Fruit fly (Drosophila melanogaster): ENCODE measurements around the gene CG32640.

CG32640 gene

dm6 chrX:13128750-13129152 is 49.1 kb upstream of the CG32640 start, which contains the start of the genes CG32638, CG15717 and MFS10 (continued):
- TF ChIP-seq CG7271 (tag; optimal IDR thresholded peaks at IDR 0.05) (peak; percentile 41), CG42726 (GFP tag; IDR thresholded peaks at IDR 0.05; ENCODE audit: partially characterized antibody) (peak; percentile 9; the same call in 1 of the 2 replicates), CG3065 (GFP tag; optimal IDR thresholded peaks at IDR 0.05) (no peak), Mrtf (GFP tag; IDR thresholded peaks at IDR 0.05) (no peak), CG31388 (GFP tag; optimal IDR thresholded peaks at IDR 0.05) (no peak), stc (GFP tag; IDR thresholded peaks at IDR 0.05) (no peak), sima (GFP tag; optimal IDR thresholded peaks at IDR 0.05) (no peak), Mes4 (GFP tag; optimal IDR thresholded peaks at IDR 0.05) (peak; percentile 8), CG9797 (GFP tag; optimal IDR thresholded peaks at IDR 0.05) (peak; percentile 98), p53 (GFP tag; optimal IDR thresholded peaks at IDR 0.05) (no peak), CG12659 (GFP tag; optimal IDR thresholded peaks at IDR 0.05) (peak; percentile 86), mam (GFP tag; optimal IDR thresholded peaks at IDR 0.05) (no peak), CG12236 (GFP tag; optimal IDR thresholded peaks at IDR 0.05) (no peak), CG33213 (GFP tag; optimal IDR thresholded peaks at IDR 0.05) (peak; percentile 60), zen2 (GFP tag; IDR thresholded peaks at IDR 0.05; ENCODE audit: partially characterized antibody) (no peak), NFAT (GFP tag; IDR thresholded peaks at IDR 0.05) (no peak), HmgD (GFP tag; optimal IDR thresholded peaks at IDR 0.05) (peak; percentile 9), CG7556 (GFP tag; optimal IDR thresholded peaks at IDR 0.05) (no peak), sim (GFP tag; IDR thresholded peaks at IDR 0.05) (no peak), croc (GFP tag; conservative IDR thresholded peaks at IDR 0.05) (no peak), ftz-f1 (GFP tag; optimal IDR thresholded peaks at IDR 0.05) (peak; percentile 64), z (GFP tag; IDR thresholded peaks at IDR 0.05) (no peak), CG7839 (tag; optimal IDR thresholded peaks at IDR 0.05) (peak; percentile 0), MESR4 (GFP tag; optimal IDR thresholded peaks at IDR 0.05) (peak; percentile 80), CG2678 (tag; optimal IDR thresholded peaks at IDR 0.05) (no peak), Ets65A (GFP tag) (peak; percentile 21), CG4617 (GFP tag; optimal IDR thresholded peaks at IDR 0.05; ENCODE audit: borderline replicate concordance) (no peak), Meics (GFP tag; optimal IDR thresholded peaks at IDR 0.05) (peak; percentile 3), Ravus (GFP tag; IDR thresholded peaks at IDR 0.05) (no peak), CTCF (GFP tag; optimal IDR thresholded peaks at IDR 0.05) (no peak), pum (GFP tag; optimal IDR thresholded peaks at IDR 0.05) (no peak), CG30431 (GFP tag; optimal IDR thresholded peaks at IDR 0.05) (no peak), vvl (GFP tag; IDR thresholded peaks at IDR 0.05) (peak; percentile 50; the same call in 1 of the 2 replicates), dm (GFP tag; optimal IDR thresholded peaks at IDR 0.05) (peak; percentile 55), CG10543 (GFP tag; optimal IDR thresholded peaks at IDR 0.05) (peak; percentile 52), CG4328 (GFP tag; optimal IDR thresholded peaks at IDR 0.05) (no peak), CG10274 (GFP tag; optimal IDR thresholded peaks at IDR 0.05) (no peak), ham (GFP tag; IDR thresholded peaks at IDR 0.05) (no peak), CG13296 (GFP tag; optimal IDR thresholded peaks at IDR 0.05) (no peak), NK7.1 (GFP tag; optimal IDR thresholded peaks at IDR 0.05) (no peak), disco-r (GFP tag; optimal IDR thresholded peaks at IDR 0.05) (no peak), Tbp (GFP tag; optimal IDR thresholded peaks at IDR 0.05) (no peak), lab (GFP tag; optimal IDR thresholded peaks at IDR 0.05) (peak; percentile 19), crol (GFP tag; IDR thresholded peaks at IDR 0.05) (no peak), nmo (GFP tag; optimal IDR thresholded peaks at IDR 0.05) (peak; percentile 50), CG8290 (GFP tag; optimal IDR thresholded peaks at IDR 0.05) (peak; percentile 17), CG8290 (tag; optimal IDR thresholded peaks at IDR 0.05) (peak in 1 of 2 experiments; percentile 86), Aef1 (GFP tag; IDR thresholded peaks at IDR 0.05) (no peak), CG30403 (GFP tag; optimal IDR thresholded peaks at IDR 0.05) (no peak), CG17829 (tag; optimal IDR thresholded peaks at IDR 0.05) (peak; percentile 60), CG43689 (GFP tag; IDR thresholded peaks at IDR 0.05) (no peak), CG18011 (GFP tag; optimal IDR thresholded peaks at IDR 0.05) (no peak), CG13775 (GFP tag; optimal IDR thresholded peaks at IDR 0.05) (no peak)

Data from whole organism, embryonic.